Worm (Caenorhabditis elegans) whole organism, young adult: Measurements from ENCODE around the gene ZK666.1.

Source experiments
- B0035.1 ChIP-seq: sonication (generic microtip); optimal IDR thresholded peaks from 2 replicates; lab custom pipeline; 2016; ENCODE audit warnings: missing genetic modification characterization, mild to moderate bottlenecking, missing compliant biosample characterization, missing genotype, missing genetic modification reagents
- F37B4.10 ChIP-seq: fragments of 200-800 bp; sonication (Bioruptor generic); IDR thresholded peaks from 2 replicates; pipeline ENCODE4 v1.3.6; 2022; ENCODE audit warnings: missing genetic modification characterization, missing compliant biosample characterization
- F49E8.2 ChIP-seq: sonication (generic microtip); optimal IDR thresholded peaks from 3 replicates; lab custom pipeline; 2017; ENCODE audit warnings: missing genetic modification characterization, mild to moderate bottlenecking, missing compliant biosample characterization, antibody characterized with exemption, moderate library complexity; ENCODE audit not compliant: insufficient read depth
- F52B5.7 ChIP-seq: sonication (generic microtip); optimal IDR thresholded peaks from 2 replicates; lab custom pipeline; 2016; ENCODE audit warnings: mild to moderate bottlenecking, missing genetic modification characterization, missing compliant biosample characterization
- F55B11.4 ChIP-seq: sonication (generic microtip); optimal IDR thresholded peaks from 2 replicates; lab custom pipeline; 2016; ENCODE audit warnings: missing compliant biosample characterization, missing genetic modification characterization, borderline replicate concordance; ENCODE audit not compliant: insufficient read depth
- F57A8.1 ChIP-seq: fragments of 200-800 bp; sonication (Bioruptor generic); optimal IDR thresholded peaks from 2 replicates; lab custom pipeline; 2018; ENCODE audit warnings: mild to moderate bottlenecking, missing genetic modification characterization, moderate library complexity, missing compliant biosample characterization
- F57C9.4 ChIP-seq: sonication (generic microtip); optimal IDR thresholded peaks from 2 replicates; lab custom pipeline; 2017; ENCODE audit warnings: mild to moderate bottlenecking, missing genetic modification characterization, missing compliant biosample characterization
- Y53F4B.3 ChIP-seq: fragments of 200-800 bp; sonication (Bioruptor generic); IDR thresholded peaks from 2 replicates; pipeline ENCODE4 v1.3.6; 2022; ENCODE audit warnings: missing genetic modification reagents, missing genetic modification characterization, missing compliant biosample characterization
- Y53G8AR.9 ChIP-seq: fragments of 200-800 bp; sonication (Bioruptor generic); conservative IDR thresholded peaks from 2 replicates; pipeline ENCODE4 v1.3.6; 2022; ENCODE audit warnings: missing genetic modification reagents, missing genetic modification characterization, missing compliant biosample characterization
- atf-7 ChIP-seq: sonication (generic microtip); optimal IDR thresholded peaks from 2 replicates; lab custom pipeline; 2017; ENCODE audit warnings: mild to moderate bottlenecking, missing genetic modification characterization, missing compliant biosample characterization
- athp-1 ChIP-seq: sonication (generic microtip); optimal IDR thresholded peaks from 2 replicates; lab custom pipeline; 2017; ENCODE audit warnings: mild to moderate bottlenecking, missing genetic modification characterization, missing compliant biosample characterization
- attf-6 ChIP-seq: fragments of 200-800 bp; sonication (Bioruptor generic); IDR thresholded peaks from 2 replicates; pipeline ENCODE4 v1.3.6; 2022; ENCODE audit warnings: missing genetic modification reagents, missing genetic modification characterization, missing compliant biosample characterization
- ccch-3 ChIP-seq: fragments of 200-800 bp; sonication (Bioruptor generic); optimal IDR thresholded peaks from 2 replicates; lab custom pipeline; 2018; ENCODE audit warnings: mild to moderate bottlenecking, missing genetic modification characterization, missing compliant biosample characterization
- cebp-1 ChIP-seq, 2 experiments: fragments of 200-800 bp in 1 of 2; sonication (Bioruptor generic) in 1 of 2; sonication (generic microtip) in 1 of 2; IDR thresholded peaks in 1 of 2; optimal IDR thresholded peaks in 1 of 2; 2 replicates each; pipeline versions ENCODE4 v1.3.6 to Lab custom; 2017 to 2022; ENCODE audit warnings: missing compliant biosample characterization in 2 of 2, missing genetic modification characterization in 2 of 2, mild to moderate bottlenecking in 1 of 2, missing genetic modification reagents in 1 of 2, moderate library complexity in 1 of 2
- ceh-27 ChIP-seq: fragments of 200-800 bp; sonication (Bioruptor generic); optimal IDR thresholded peaks from 2 replicates; lab custom pipeline; 2018; ENCODE audit warnings: mild to moderate bottlenecking, missing genetic modification characterization, moderate library complexity, missing compliant biosample characterization
- dox-1 ChIP-seq: fragments of 200-800 bp; sonication (Bioruptor generic); IDR thresholded peaks from 2 replicates; pipeline ENCODE4 v1.3.6; 2022; ENCODE audit warnings: missing genetic modification reagents, missing genetic modification characterization, missing compliant biosample characterization
- egl-44 ChIP-seq: fragments of 200-800 bp; sonication (Bioruptor generic); IDR thresholded peaks from 2 replicates; pipeline ENCODE4 v1.3.6; 2022; ENCODE audit warnings: missing genetic modification reagents, missing genetic modification characterization, missing compliant biosample characterization
- ets-4 ChIP-seq: fragments of 200-800 bp; sonication (Bioruptor generic); optimal IDR thresholded peaks from 2 replicates; lab custom pipeline; 2018; ENCODE audit warnings: mild to moderate bottlenecking, missing genetic modification characterization, missing compliant biosample characterization
- fkh-3 ChIP-seq: sonication (generic microtip); optimal IDR thresholded peaks from 2 replicates; lab custom pipeline; 2016; ENCODE audit warnings: mild to moderate bottlenecking, missing genetic modification characterization, missing compliant biosample characterization
- hlh-12 ChIP-seq: sonication (generic microtip); optimal IDR thresholded peaks from 2 replicates; lab custom pipeline; 2016; ENCODE audit warnings: missing genetic modification characterization, missing compliant biosample characterization
- hmg-20 ChIP-seq: fragments of 200-800 bp; sonication (Bioruptor generic); IDR thresholded peaks from 2 replicates; pipeline ENCODE4 v1.3.6; 2022; ENCODE audit warnings: missing genetic modification reagents, missing genetic modification characterization, missing compliant biosample characterization
- hrde-1 ChIP-seq: sonication (generic microtip); optimal IDR thresholded peaks from 2 replicates; lab custom pipeline; 2016; ENCODE audit warnings: missing genetic modification characterization, mild to moderate bottlenecking, missing compliant biosample characterization, moderate library complexity, missing genotype, missing genetic modification reagents, borderline replicate concordance
- let-526 ChIP-seq: fragments of 200-800 bp; sonication (Bioruptor generic); IDR thresholded peaks from 2 replicates; pipeline ENCODE4 v1.3.6; 2022; ENCODE audit warnings: missing genetic modification reagents, missing genetic modification characterization, missing compliant biosample characterization
- let-607 ChIP-seq, 2 experiments: fragments of 200-800 bp in 1 of 2; sonication (Bioruptor generic) in 1 of 2; sonication (generic microtip) in 1 of 2; optimal IDR thresholded peaks; 2 replicates each; lab custom pipeline; 2016 to 2018; ENCODE audit warnings: mild to moderate bottlenecking in 2 of 2, missing compliant biosample characterization in 2 of 2, missing genetic modification characterization in 2 of 2, moderate library complexity in 2 of 2, missing genotype in 1 of 2
- lin-40 ChIP-seq: sonication (generic microtip); optimal IDR thresholded peaks from 2 replicates; lab custom pipeline; 2016; ENCODE audit warnings: missing genetic modification characterization, mild to moderate bottlenecking, missing compliant biosample characterization, missing genotype, missing genetic modification reagents
- lsy-27 ChIP-seq: sonication (generic microtip); optimal IDR thresholded peaks from 2 replicates; lab custom pipeline; 2017; ENCODE audit warnings: missing genetic modification characterization, mild to moderate bottlenecking, missing compliant biosample characterization, antibody characterized with exemption, missing genotype, borderline replicate concordance; ENCODE audit not compliant: insufficient read depth
- madf-6 ChIP-seq: fragments of 200-800 bp; sonication (Bioruptor generic); IDR thresholded peaks from 2 replicates; pipeline ENCODE4 v1.3.6; 2022; ENCODE audit warnings: missing genetic modification reagents, missing genetic modification characterization, missing compliant biosample characterization
- mcd-1 ChIP-seq: fragments of 200-800 bp; sonication (Bioruptor generic); IDR thresholded peaks from 2 replicates; pipeline ENCODE4 v1.3.6; 2022; ENCODE audit warnings: missing genetic modification reagents, missing genetic modification characterization, missing compliant biosample characterization
- mel-28 ChIP-seq: sonication (generic microtip); optimal IDR thresholded peaks from 2 replicates; lab custom pipeline; 2016; ENCODE audit warnings: borderline replicate concordance, mild to moderate bottlenecking, missing genetic modification characterization, missing compliant biosample characterization
- nfya-1 ChIP-seq: sonication (generic microtip); optimal IDR thresholded peaks from 2 replicates; lab custom pipeline; 2017; ENCODE audit warnings: antibody characterized with exemption, missing compliant biosample characterization, missing genetic modification characterization, borderline replicate concordance; ENCODE audit not compliant: insufficient read depth
- nhr-120 ChIP-seq: fragments of 200-800 bp; sonication (Bioruptor generic); IDR thresholded peaks from 2 replicates; pipeline ENCODE4 v1.3.6; 2022; ENCODE audit warnings: missing genetic modification characterization, missing compliant biosample characterization
- nhr-179 ChIP-seq: sonication (generic microtip); optimal IDR thresholded peaks from 2 replicates; lab custom pipeline; 2016; ENCODE audit warnings: mild to moderate bottlenecking, missing genetic modification characterization, missing compliant biosample characterization
- nhr-80 ChIP-seq: sonication (generic microtip); optimal IDR thresholded peaks from 2 replicates; lab custom pipeline; 2016; ENCODE audit warnings: missing genetic modification characterization, missing compliant biosample characterization
- pbrm-1 ChIP-seq: fragments of 200-800 bp; sonication (Bioruptor generic); IDR thresholded peaks from 2 replicates; pipeline ENCODE4 v1.3.6; 2022; ENCODE audit warnings: missing genetic modification reagents, missing genetic modification characterization, missing compliant biosample characterization
- rcor-1 ChIP-seq: fragments of 200-800 bp; sonication (Bioruptor generic); IDR thresholded peaks from 2 replicates; pipeline ENCODE4 v1.3.6; 2022; ENCODE audit warnings: missing genetic modification reagents, missing genetic modification characterization, missing compliant biosample characterization
- repo-1 ChIP-seq: sonication (generic microtip); optimal IDR thresholded peaks from 2 replicates; lab custom pipeline; 2017; ENCODE audit warnings: mild to moderate bottlenecking, missing genetic modification characterization, missing compliant biosample characterization
- rpc-1 ChIP-seq, 2 experiments: fragments of 150-350 bp in 1 of 2; sonication (generic microtip) in 1 of 2; optimal IDR thresholded peaks; 2 replicates each; lab custom pipeline; 2014 to 2018; ENCODE audit warnings: missing biosample characterization in 1 of 2, missing genetic modification characterization in 1 of 2, missing genetic modification reagents in 1 of 2, missing genotype in 1 of 2
- sptf-2 ChIP-seq: fragments of 200-800 bp; sonication (Bioruptor generic); optimal IDR thresholded peaks from 2 replicates; lab custom pipeline; 2018; ENCODE audit warnings: mild to moderate bottlenecking, missing genetic modification characterization, missing compliant biosample characterization
- tbp1 ChIP-seq: fragments of 200-800 bp; sonication (Bioruptor generic); optimal IDR thresholded peaks from 2 replicates; lab custom pipeline; 2018; ENCODE audit warnings: mild to moderate bottlenecking, missing genetic modification characterization, missing compliant biosample characterization
- tbx-9 ChIP-seq: sonication (generic microtip); optimal IDR thresholded peaks from 2 replicates; lab custom pipeline; 2016; ENCODE audit warnings: borderline replicate concordance, missing genetic modification characterization, inconsistent platforms, missing compliant biosample characterization
- unc-62 ChIP-seq: fragments of 150-350 bp; optimal IDR thresholded peaks from 2 replicates; lab custom pipeline; 2014; ENCODE audit warnings: missing biosample characterization, missing genetic modification reagents, missing genetic modification characterization
- zim-3 ChIP-seq: sonication (generic microtip); optimal IDR thresholded peaks from 2 replicates; lab custom pipeline; 2017; ENCODE audit warnings: mild to moderate bottlenecking, missing genetic modification characterization, moderate library complexity, missing compliant biosample characterization
- ztf-22 ChIP-seq: fragments of 200-800 bp; sonication (Bioruptor generic); optimal IDR thresholded peaks from 2 replicates; lab custom pipeline; 2018; ENCODE audit warnings: mild to moderate bottlenecking, missing genetic modification characterization, moderate library complexity, missing compliant biosample characterization
- ztf-26 ChIP-seq: sonication (generic microtip); optimal IDR thresholded peaks from 2 replicates; lab custom pipeline; 2017; ENCODE audit warnings: missing genetic modification characterization, missing compliant biosample characterization

Gene ZK666.1

ce11 chrII:10447348-10448316, 23.5 kb downstream of the ZK666.1 start, which contains the start of gene ZK673.2:
TSS of gene ZK673.2 (plus strand) at chrII:10448266.
- peak; percentile 15; the same call in 1 of the 2 replicates for TF ChIP-seq mcd-1 (GFP tag; lab: Robert Waterston, UW)
- TF ChIP-seq nhr-179 (tag; lab: Kevin White, UChicago), result no peak
- TF ChIP-seq Y53G8AR.9 (GFP tag; lab: Robert Waterston, UW), result 0 out of 2 replicates have a peak, but pooled peaks have one; percentile 55
- no peak for TF ChIP-seq F55B11.4 (tag; lab: Kevin White, UChicago)
- peak; percentile 50 for TF ChIP-seq lin-40
- peak; percentile 24; the same call in 1 of the 2 replicates for TF ChIP-seq dox-1 (GFP tag; lab: Robert Waterston, UW)
- peak; percentile 29 for TF ChIP-seq tbp1
- TF ChIP-seq zim-3, result no peak
- TF ChIP-seq athp-1 (tag; lab: Kevin White, UChicago), result no peak
- peak; percentile 13 for TF ChIP-seq F49E8.2 (tag; lab: Kevin White, UChicago)
- no peak for TF ChIP-seq F57A8.1 (GFP tag; lab: Kevin White, UChicago)
- no peak for TF ChIP-seq Y53F4B.3 (GFP tag; lab: Robert Waterston, UW)
- no peak for TF ChIP-seq pbrm-1 (GFP tag; lab: Robert Waterston, UW)
- TF ChIP-seq nfya-1 (tag; lab: Kevin White, UChicago), result no peak
- no peak for TF ChIP-seq mel-28 (tag; lab: Kevin White, UChicago)
- no peak for TF ChIP-seq ceh-27 (GFP tag; lab: Kevin White, UChicago)
- peak in 1 of 2 experiments; percentile 35 for TF ChIP-seq let-607 (tag; optimal IDR thresholded peaks at IDR 0.05; lab: Kevin White, UChicago)
- peak; percentile 43 for TF ChIP-seq ztf-26 (tag; lab: Kevin White, UChicago)
- TF ChIP-seq let-526, result no peak
- TF ChIP-seq hmg-20 (GFP tag; lab: Robert Waterston, UW), result no peak
- TF ChIP-seq F57C9.4 (tag; lab: Kevin White, UChicago), result no peak
- no peak for TF ChIP-seq hrde-1 (tag; lab: Kevin White, UChicago)
- TF ChIP-seq attf-6 (GFP tag; lab: Robert Waterston, UW), result no peak
- no peak for TF ChIP-seq hlh-12
- TF ChIP-seq unc-62 (GFP tag; lab: Kevin White, UChicago), result peak; percentile 39
- TF ChIP-seq repo-1, result no peak
- TF ChIP-seq lsy-27 (tag; lab: Kevin White, UChicago), result no peak
- TF ChIP-seq madf-6 (GFP tag; lab: Robert Waterston, UW), result peak; percentile 9; the same call in 1 of the 2 replicates
- no peak for TF ChIP-seq egl-44 (GFP tag; lab: Robert Waterston, UW)
- TF ChIP-seq rpc-1 (optimal IDR thresholded peaks at IDR 0.05; lab: Kevin White, UChicago), result no peak
- TF ChIP-seq rpc-1 (tag; optimal IDR thresholded peaks at IDR 0.05; lab: Kevin White, UChicago), result no peak
- peak; percentile 80 for TF ChIP-seq ztf-22 (GFP tag; lab: Kevin White, UChicago)
- peak; percentile 24; the same call in 1 of the 2 replicates for TF ChIP-seq cebp-1 (GFP tag; IDR thresholded peaks at IDR 0.05; lab: Robert Waterston, UW)
- TF ChIP-seq cebp-1 (tag; optimal IDR thresholded peaks at IDR 0.05; lab: Kevin White, UChicago), result peak; percentile 75
- peak; percentile 78 for TF ChIP-seq atf-7 (tag; lab: Kevin White, UChicago)
- no peak for TF ChIP-seq fkh-3
- no peak for TF ChIP-seq rcor-1 (GFP tag; lab: Robert Waterston, UW)
- TF ChIP-seq nhr-80 (tag; lab: Kevin White, UChicago), result peak; percentile 90
- TF ChIP-seq F37B4.10 (GFP tag; lab: Robert Waterston, UW), result no peak
- no peak for TF ChIP-seq sptf-2 (GFP tag; lab: Kevin White, UChicago)
- no peak for TF ChIP-seq B0035.1 (tag; lab: Kevin White, UChicago)
- no peak for TF ChIP-seq F52B5.7
- no peak for TF ChIP-seq ccch-3 (GFP tag; lab: Kevin White, UChicago)
- peak; percentile 23 for TF ChIP-seq ets-4 (GFP tag; lab: Kevin White, UChicago)
- TF ChIP-seq nhr-120 (GFP tag; lab: Robert Waterston, UW), result no peak
- no peak for TF ChIP-seq tbx-9 (tag; lab: Kevin White, UChicago)
